Fruit fly (Drosophila melanogaster) whole organism, pupa: ENCODE results near the gene CG33710.

ENCODE experiments used
- CG10348 ChIP-seq: fragments of 200-800 bp; sonication (Bioruptor generic); IDR thresholded peaks from 2 replicates; pipeline ENCODE4 v1.3.6; 2022; ENCODE audit warnings: missing biosample characterization, missing genetic modification characterization
- CG12605 ChIP-seq: fragments of 200-800 bp; sonication (Bioruptor generic); IDR thresholded peaks from 2 replicates; pipeline ENCODE4 v1.3.6; 2022; ENCODE audit warnings: missing biosample characterization, missing genetic modification characterization
- CG13204 ChIP-seq: fragments of 200-800 bp; sonication (Bioruptor generic); optimal IDR thresholded peaks from 2 replicates; lab custom pipeline; 2018; ENCODE audit warnings: missing biosample characterization, mild to moderate bottlenecking, missing genetic modification characterization, moderate library complexity
- CG14655 ChIP-seq: fragments of 200-800 bp; sonication (Bioruptor generic); optimal IDR thresholded peaks from 3 replicates; lab custom pipeline; 2017; ENCODE audit warnings: mild to moderate bottlenecking, missing biosample characterization, missing genetic modification reagents, missing genetic modification characterization
- CG15710 ChIP-seq: fragments of 200-800 bp; sonication (Bioruptor generic); optimal IDR thresholded peaks from 2 replicates; lab custom pipeline; 2018; ENCODE audit warnings: missing biosample characterization, mild to moderate bottlenecking, missing genetic modification characterization, moderate library complexity
- CG17806 ChIP-seq: fragments of 200-800 bp; sonication (Bioruptor generic); optimal IDR thresholded peaks from 2 replicates; lab custom pipeline; 2018; ENCODE audit warnings: missing biosample characterization, mild to moderate bottlenecking, missing genetic modification characterization, moderate library complexity
- CG32121 ChIP-seq: fragments of 200-800 bp; sonication (Bioruptor generic); IDR thresholded peaks from 2 replicates; pipeline ENCODE4 v1.3.6; 2022; ENCODE audit warnings: missing biosample characterization, missing genetic modification characterization
- CG34367 ChIP-seq: fragments of 200-800 bp; sonication (Bioruptor generic); optimal IDR thresholded peaks from 2 replicates; lab custom pipeline; 2018; ENCODE audit warnings: missing biosample characterization, mild to moderate bottlenecking, missing genetic modification characterization
- CG4496 ChIP-seq: fragments of 200-800 bp; sonication (Bioruptor generic); IDR thresholded peaks from 3 replicates; pipeline ENCODE4 v1.3.6; 2022; ENCODE audit warnings: missing biosample characterization, missing genetic modification characterization
- CG8159 ChIP-seq: fragments of 200-800 bp; sonication (Bioruptor generic); optimal IDR thresholded peaks from 3 replicates; lab custom pipeline; 2018; ENCODE audit warnings: missing biosample characterization, mild to moderate bottlenecking, missing genetic modification characterization, moderate library complexity
- CG8301 ChIP-seq: fragments of 200-800 bp; sonication (Bioruptor generic); optimal IDR thresholded peaks from 2 replicates; lab custom pipeline; 2018; ENCODE audit warnings: missing biosample characterization, mild to moderate bottlenecking, missing genetic modification characterization
- CG9948 ChIP-seq: fragments of 200-800 bp; sonication (Bioruptor generic); optimal IDR thresholded peaks from 2 replicates; lab custom pipeline; 2018; ENCODE audit warnings: missing biosample characterization, mild to moderate bottlenecking, missing genetic modification characterization, moderate library complexity
- D1 ChIP-seq: fragments of 200-800 bp; sonication (Bioruptor generic); optimal IDR thresholded peaks from 2 replicates; lab custom pipeline; 2018; ENCODE audit warnings: missing biosample characterization, mild to moderate bottlenecking, missing genetic modification characterization, moderate library complexity
- EcR ChIP-seq: fragments of 200-800 bp; sonication (Bioruptor generic); optimal IDR thresholded peaks from 3 replicates; lab custom pipeline; 2019; ENCODE audit warnings: missing biosample characterization, missing genetic modification characterization, mild to moderate bottlenecking, moderate library complexity, missing genetic modification reagents
- Ets98B ChIP-seq: fragments of 200-800 bp; sonication (Bioruptor generic); IDR thresholded peaks from 2 replicates; pipeline ENCODE4 v1.3.6; 2022; ENCODE audit warnings: missing biosample characterization, missing genetic modification characterization
- Pif1A ChIP-seq: fragments of 200-800 bp; sonication (Bioruptor generic); optimal IDR thresholded peaks from 3 replicates; lab custom pipeline; 2016; ENCODE audit warnings: missing biosample characterization, missing genetic modification characterization
- Pif1B ChIP-seq: fragments of 200-800 bp; sonication (Bioruptor generic); optimal IDR thresholded peaks from 3 replicates; lab custom pipeline; 2016; ENCODE audit warnings: missing biosample characterization, missing genetic modification characterization
- Snoo ChIP-seq: fragments of 200-800 bp; sonication (Bioruptor generic); optimal IDR thresholded peaks from 3 replicates; lab custom pipeline; 2017; ENCODE audit warnings: missing biosample characterization, mild to moderate bottlenecking, missing genetic modification characterization, inconsistent platforms
- fd96Ca ChIP-seq: fragments of 200-800 bp; sonication (Bioruptor generic); IDR thresholded peaks from 3 replicates; pipeline ENCODE4 v1.3.6; 2022; ENCODE audit warnings: missing biosample characterization, missing genetic modification characterization
- gl ChIP-seq: fragments of 200-800 bp; sonication (Bioruptor generic); optimal IDR thresholded peaks from 2 replicates; lab custom pipeline; 2018; ENCODE audit warnings: missing biosample characterization, mild to moderate bottlenecking, missing genetic modification characterization
- rn ChIP-seq: fragments of 200-800 bp; sonication (Bioruptor generic); IDR thresholded peaks from 2 replicates; pipeline ENCODE4 v1.3.6; 2022; ENCODE audit warnings: missing biosample characterization, missing genetic modification characterization

CG33710 gene

DNA sequence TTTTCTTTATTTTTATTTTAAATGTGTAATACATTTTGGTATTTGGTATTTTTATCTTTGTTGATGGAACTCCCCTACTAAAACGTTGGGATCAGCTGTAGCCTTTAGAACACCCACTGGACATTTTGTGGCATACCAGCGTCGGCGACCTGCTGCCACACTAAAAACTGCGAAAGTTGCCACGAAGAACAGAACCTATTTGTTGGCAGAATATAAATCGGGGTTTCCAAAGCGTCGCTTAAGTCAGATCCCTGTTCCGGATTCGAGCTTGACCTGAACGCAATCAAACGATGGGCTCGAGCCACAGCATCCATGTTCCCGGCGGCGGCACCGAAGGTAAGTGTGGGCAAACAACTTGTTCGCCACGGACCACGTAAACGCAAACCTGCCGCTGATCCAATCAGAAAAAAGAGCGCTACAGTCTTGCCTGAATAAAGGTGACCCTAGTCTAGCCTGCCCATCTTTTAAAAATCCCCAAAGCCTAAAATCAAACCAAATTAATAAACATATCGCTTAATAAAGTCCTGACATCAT, 27.8 kb downstream of the CG33710 start, which contains the start of gene Grasp65:
TSS of gene Grasp65 (plus strand) at position 173 of the 534 bp plus-strand sequence.
- no peak for TF ChIP-seq CG14655 (GFP tag; lab: Kevin White, UChicago)
- TF ChIP-seq Ets98B (GFP tag; lab: Robert Waterston, UW) = no peak
- no peak for TF ChIP-seq Pif1A (GFP tag; lab: Kevin White, UChicago)
- peak; percentile 54; the same call in 1 of the 3 replicates for TF ChIP-seq CG4496 (GFP tag; lab: Robert Waterston, UW)
- no peak for TF ChIP-seq rn (GFP tag; lab: Robert Waterston, UW)

DNA sequence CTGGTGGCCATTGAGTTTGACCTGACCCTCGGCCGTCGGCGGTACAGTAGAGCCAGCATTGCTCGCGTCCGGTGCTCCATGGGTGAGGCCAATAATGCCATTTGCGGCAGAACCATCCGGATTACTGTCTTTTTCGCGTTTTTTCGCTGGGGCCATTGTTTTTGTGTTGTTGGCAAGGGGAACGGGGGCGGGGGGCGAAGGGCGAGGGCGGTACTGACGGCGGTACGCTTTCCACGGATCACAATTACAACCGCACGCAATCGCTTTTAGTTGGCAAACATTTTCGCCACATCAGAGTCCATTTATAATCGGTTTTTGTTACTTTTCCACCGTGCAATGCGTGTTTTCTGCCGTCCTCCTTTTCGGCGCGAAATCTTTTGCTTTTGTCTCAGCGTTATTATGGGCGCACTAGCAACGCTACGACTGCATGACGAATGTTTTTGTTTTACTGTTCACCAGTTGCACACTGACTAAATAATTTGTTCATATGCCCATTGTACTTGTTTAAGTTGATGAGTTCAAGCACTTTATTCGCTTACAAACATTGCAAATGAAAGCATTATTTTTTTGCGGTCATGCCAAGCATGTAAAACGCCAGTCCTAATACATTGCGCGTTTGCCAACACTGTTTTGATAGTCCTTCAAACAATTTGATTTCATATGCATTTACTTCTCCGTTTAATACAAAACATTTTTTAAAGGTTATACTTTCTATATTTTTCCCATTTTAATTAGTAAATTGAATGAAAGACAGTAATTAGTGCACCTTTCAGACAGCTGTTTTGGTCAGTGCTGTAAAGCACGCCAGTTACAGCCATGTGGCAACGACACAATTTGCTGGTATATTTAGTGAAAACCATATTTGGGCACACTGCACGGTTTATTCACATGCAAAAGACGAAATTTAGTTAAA, 29.5 kb downstream of the CG33710 start, which contains the start of gene Pfdn6:
TSS of gene Pfdn6 (plus strand) at position 839 of the 913 bp plus-strand sequence.
- TF ChIP-seq Snoo (tag; lab: Kevin White, UChicago) (peak; percentile 35), CG14655 (GFP tag; lab: Kevin White, UChicago) (no peak), CG12605 (no peak), Pif1B (no peak), rn (GFP tag; lab: Robert Waterston, UW) (0 out of 2 replicates have a peak, but pooled peaks have one; percentile 38), CG13204 (no peak), EcR (no peak), CG8301 (tag; lab: Kevin White, UChicago) (no peak), D1 (tag; lab: Kevin White, UChicago) (no peak), CG32121 (GFP tag; lab: Robert Waterston, UW) (peak; percentile 75), CG8159 (tag; lab: Kevin White, UChicago) (no peak), gl (tag; lab: Kevin White, UChicago) (no peak), CG17806 (peak; percentile 21), CG9948 (tag; lab: Kevin White, UChicago) (peak; percentile 18), CG34367 (tag; lab: Kevin White, UChicago) (peak; percentile 20), Pif1A (GFP tag; lab: Kevin White, UChicago) (no peak), fd96Ca (GFP tag; lab: Robert Waterston, UW) (peak; percentile 92), CG15710 (tag; lab: Kevin White, UChicago) (peak; percentile 57), CG10348 (GFP tag; lab: Robert Waterston, UW) (no peak), Ets98B (GFP tag; lab: Robert Waterston, UW) (peak; percentile 72), CG4496 (GFP tag; lab: Robert Waterston, UW) (peak; percentile 61; the same call in 2 of the 3 replicates)

DNA sequence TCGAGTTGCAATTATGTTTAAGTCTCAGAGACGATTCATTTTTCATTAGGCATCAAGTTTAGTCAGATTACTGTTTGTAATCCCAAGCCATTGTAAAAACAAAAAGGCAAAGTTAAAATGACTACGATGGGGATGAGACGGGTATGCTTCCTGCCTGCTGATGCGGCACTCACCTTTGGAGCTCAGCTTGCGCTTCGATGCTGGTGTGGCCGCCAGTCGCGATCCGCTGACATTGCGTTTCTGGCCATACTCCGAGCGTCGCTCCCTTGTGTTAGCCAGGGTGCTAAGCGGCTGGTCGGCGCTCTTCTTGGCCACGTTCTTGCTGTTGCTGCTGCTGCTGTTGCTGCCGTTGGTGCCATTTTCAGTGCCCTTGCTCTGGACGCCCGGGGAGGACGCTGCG, 32.6 kb downstream of the CG33710 start:
- TF ChIP-seq CG17806 (no peak), CG8159 (tag; lab: Kevin White, UChicago) (no peak), Ets98B (GFP tag; lab: Robert Waterston, UW) (no peak), CG32121 (GFP tag; lab: Robert Waterston, UW) (no peak), CG4496 (GFP tag; lab: Robert Waterston, UW) (no peak), rn (GFP tag; lab: Robert Waterston, UW) (no peak), CG13204 (no peak), Pif1B (no peak), Pif1A (GFP tag; lab: Kevin White, UChicago) (no peak)

DNA sequence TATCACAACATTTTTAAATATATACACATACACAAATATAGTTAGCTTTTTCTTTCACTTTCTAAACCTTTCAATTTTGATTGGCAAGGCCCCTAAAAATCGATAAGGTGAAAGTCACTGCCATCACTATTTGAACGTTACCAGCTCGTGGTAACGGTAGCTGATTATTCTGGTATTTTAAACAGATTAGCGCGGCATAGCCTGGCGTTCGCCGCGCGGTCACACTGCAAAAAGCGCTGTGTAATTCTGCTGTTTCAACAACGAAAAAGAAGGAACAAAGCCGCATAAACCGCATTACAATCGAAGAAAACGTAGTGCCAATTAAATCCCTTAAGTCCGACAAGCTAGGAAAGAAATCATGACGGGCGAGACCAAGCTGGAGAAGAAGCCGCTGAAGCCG, 37.8 kb downstream of the CG33710 start, which contains the start of gene Rpn1:
TSS of gene Rpn1 (plus strand) at position 219 of the 400 bp plus-strand sequence.
- TF ChIP-seq CG8159 (tag; lab: Kevin White, UChicago) (no peak), fd96Ca (GFP tag; lab: Robert Waterston, UW) (no peak), CG13204 (no peak), CG9948 (tag; lab: Kevin White, UChicago) (no peak), Snoo (tag; lab: Kevin White, UChicago) (no peak), EcR (peak; percentile 5), CG15710 (tag; lab: Kevin White, UChicago) (no peak), Pif1A (GFP tag; lab: Kevin White, UChicago) (no peak), CG10348 (GFP tag; lab: Robert Waterston, UW) (no peak), gl (tag; lab: Kevin White, UChicago) (no peak), Ets98B (GFP tag; lab: Robert Waterston, UW) (no peak), D1 (tag; lab: Kevin White, UChicago) (no peak), CG14655 (GFP tag; lab: Kevin White, UChicago) (no peak), rn (GFP tag; lab: Robert Waterston, UW) (no peak), Pif1B (no peak), CG4496 (GFP tag; lab: Robert Waterston, UW) (peak; percentile 44; the same call in 1 of the 3 replicates), CG12605 (no peak)

DNA sequence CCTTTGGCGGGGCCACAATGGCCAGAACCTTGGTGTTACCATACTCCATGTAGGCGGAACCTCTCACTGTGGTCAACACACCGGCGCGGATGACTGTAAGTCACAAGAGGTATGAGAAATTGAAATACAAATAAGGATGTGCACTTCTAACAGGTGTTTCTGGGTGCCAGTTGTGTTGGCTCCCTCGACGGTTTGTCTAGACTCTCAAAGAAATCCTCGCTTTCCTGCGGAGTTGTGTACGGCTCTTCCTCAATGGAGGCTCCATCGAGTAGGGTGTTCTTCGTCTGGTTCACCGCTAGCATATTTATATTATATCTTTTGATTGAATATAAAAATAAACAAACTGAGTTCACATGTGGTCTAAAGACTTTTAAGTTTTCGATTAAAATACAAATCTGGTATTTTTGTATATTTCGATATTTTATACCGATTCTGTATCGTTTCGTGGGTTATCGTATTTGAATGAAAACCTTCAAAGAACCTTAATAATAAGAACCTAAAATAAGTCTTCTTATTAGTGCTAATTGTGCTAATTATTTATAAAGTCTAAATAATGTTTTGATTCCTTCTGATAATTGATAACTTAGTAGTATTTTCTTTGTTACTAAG, 39.2 kb downstream of the CG33710 start, which contains the start of gene Mtr3:
TSS of gene Mtr3 (minus strand) at position 388 of the 609 bp plus-strand sequence.
- TF ChIP-seq CG8159 (tag; lab: Kevin White, UChicago) (no peak), Pif1A (GFP tag; lab: Kevin White, UChicago) (no peak), CG17806 (no peak), Snoo (tag; lab: Kevin White, UChicago) (no peak), Ets98B (GFP tag; lab: Robert Waterston, UW) (no peak), CG10348 (GFP tag; lab: Robert Waterston, UW) (no peak), CG8301 (tag; lab: Kevin White, UChicago) (no peak), CG9948 (tag; lab: Kevin White, UChicago) (no peak), gl (tag; lab: Kevin White, UChicago) (no peak), CG34367 (tag; lab: Kevin White, UChicago) (no peak), EcR (no peak), CG12605 (no peak), CG4496 (GFP tag; lab: Robert Waterston, UW) (no peak), CG15710 (tag; lab: Kevin White, UChicago) (no peak), D1 (tag; lab: Kevin White, UChicago) (no peak), CG32121 (GFP tag; lab: Robert Waterston, UW) (no peak), rn (GFP tag; lab: Robert Waterston, UW) (no peak), CG14655 (GFP tag; lab: Kevin White, UChicago) (no peak), fd96Ca (GFP tag; lab: Robert Waterston, UW) (no peak)
- TF ChIP-seq, all 21 proteins: peak for 0
